Fruit fly (Drosophila melanogaster) whole organism, embryonic: Measurements from ENCODE around the gene CG5846.
A peak's percentile ranks its signal among the peaks of the same experiment; 100 is the strongest.

Source experiments
- ATbp ChIP-seq: fragments of 200-800 bp; sonication (Bioruptor generic); optimal IDR thresholded peaks from 2 replicates; lab custom pipeline; 2017; ENCODE audit warnings: missing biosample characterization, mild to moderate bottlenecking, missing genetic modification characterization, missing genetic modification reagents
- B-H2 ChIP-seq: fragments of 200-800 bp; sonication (Bioruptor generic); optimal IDR thresholded peaks from 2 replicates; lab custom pipeline; 2018; ENCODE audit warnings: missing biosample characterization, mild to moderate bottlenecking, missing genetic modification characterization
- CG10462 ChIP-seq: fragments of 200-800 bp; sonication (Bioruptor generic); optimal IDR thresholded peaks from 2 replicates; lab custom pipeline; 2016; ENCODE audit warnings: missing biosample characterization, missing genetic modification characterization
- CG12744 ChIP-seq: fragments of 200-800 bp; sonication (Bioruptor generic); optimal IDR thresholded peaks from 2 replicates; lab custom pipeline; 2016; ENCODE audit warnings: missing biosample characterization, missing genetic modification characterization
- CG13123 ChIP-seq: fragments of 200-800 bp; sonication (Bioruptor generic); optimal IDR thresholded peaks from 2 replicates; lab custom pipeline; 2016; ENCODE audit warnings: missing biosample characterization, missing genetic modification characterization
- CG13424 ChIP-seq: fragments of 200-800 bp; sonication (Bioruptor generic); optimal IDR thresholded peaks from 2 replicates; lab custom pipeline; 2019; ENCODE audit warnings: missing biosample characterization, mild to moderate bottlenecking, missing genetic modification characterization, moderate library complexity
- CG1603 ChIP-seq: fragments of 200-800 bp; sonication (Bioruptor generic); optimal IDR thresholded peaks from 2 replicates; lab custom pipeline; 2019; ENCODE audit warnings: missing biosample characterization, mild to moderate bottlenecking, missing genetic modification characterization, moderate library complexity
- CG16813 ChIP-seq: fragments of 200-800 bp; sonication (Bioruptor generic); IDR thresholded peaks from 3 replicates; pipeline ENCODE4 v1.3.6; 2022; ENCODE audit warnings: missing biosample characterization, missing genetic modification characterization; ENCODE audit not compliant: partially characterized antibody
- CG18011 ChIP-seq: fragments of 200-800 bp; sonication (Bioruptor generic); optimal IDR thresholded peaks from 2 replicates; lab custom pipeline; 2017; ENCODE audit warnings: missing biosample characterization, missing genetic modification characterization, mild to moderate bottlenecking, moderate library complexity, missing genotype
- CG18476 ChIP-seq: fragments of 200-800 bp; sonication (Bioruptor generic); optimal IDR thresholded peaks from 2 replicates; lab custom pipeline; 2016; ENCODE audit warnings: missing biosample characterization, mild to moderate bottlenecking, missing genetic modification characterization
- CG2120 ChIP-seq: fragments of 200-800 bp; sonication (Bioruptor generic); optimal IDR thresholded peaks from 3 replicates; lab custom pipeline; 2016; ENCODE audit warnings: missing biosample characterization, missing genetic modification characterization
- CG2129 ChIP-seq: fragments of 200-800 bp; sonication (Bioruptor generic); IDR thresholded peaks from 2 replicates; pipeline ENCODE4 v1.3.6; 2022; ENCODE audit warnings: missing biosample characterization, missing genetic modification characterization; ENCODE audit not compliant: partially characterized antibody
- CG31441 ChIP-seq: fragments of 200-800 bp; sonication (Bioruptor generic); IDR thresholded peaks from 2 replicates; pipeline ENCODE4 v1.3.6; 2022; ENCODE audit warnings: missing biosample characterization, missing genetic modification characterization
- CG33557 ChIP-seq: fragments of 200-800 bp; sonication (Bioruptor generic); optimal IDR thresholded peaks from 2 replicates; lab custom pipeline; 2019; ENCODE audit warnings: missing biosample characterization, mild to moderate bottlenecking, missing genetic modification characterization, moderate library complexity
- CG34376 ChIP-seq: fragments of 200-800 bp; sonication (Bioruptor generic); optimal IDR thresholded peaks from 2 replicates; lab custom pipeline; 2018; ENCODE audit warnings: missing biosample characterization, mild to moderate bottlenecking, missing genetic modification characterization
- CG4328 ChIP-seq: fragments of 200-800 bp; sonication (Bioruptor generic); optimal IDR thresholded peaks from 3 replicates; lab custom pipeline; 2017; ENCODE audit warnings: missing biosample characterization, missing genetic modification reagents, missing genetic modification characterization
- CG4404 ChIP-seq: fragments of 200-800 bp; sonication (Bioruptor generic); IDR thresholded peaks from 2 replicates; pipeline ENCODE4 v1.3.6; 2022; ENCODE audit warnings: missing biosample characterization, missing genetic modification characterization
- CG6654 ChIP-seq: fragments of 200-800 bp; sonication (Bioruptor generic); optimal IDR thresholded peaks from 2 replicates; lab custom pipeline; 2017; ENCODE audit warnings: missing biosample characterization, mild to moderate bottlenecking, missing genetic modification characterization
- CG7357 ChIP-seq: fragments of 200-800 bp; sonication (Bioruptor generic); IDR thresholded peaks from 3 replicates; pipeline ENCODE4 v1.3.6; 2022; ENCODE audit warnings: missing biosample characterization, missing genetic modification characterization
- CG7786 ChIP-seq: fragments of 200-800 bp; sonication (Bioruptor generic); optimal IDR thresholded peaks from 2 replicates; lab custom pipeline; 2016; ENCODE audit warnings: missing biosample characterization, missing genetic modification characterization
- CG7963 ChIP-seq: fragments of 200-800 bp; sonication (Bioruptor generic); IDR thresholded peaks from 3 replicates; pipeline ENCODE4 v1.3.6; 2022; ENCODE audit warnings: missing biosample characterization, missing genetic modification characterization; ENCODE audit not compliant: partially characterized antibody
- CG9876 ChIP-seq: fragments of 200-800 bp; sonication (Bioruptor generic); optimal IDR thresholded peaks from 2 replicates; lab custom pipeline; 2016; ENCODE audit warnings: missing biosample characterization, missing genetic modification characterization
- Dad ChIP-seq: fragments of 200-800 bp; sonication (Bioruptor generic); optimal IDR thresholded peaks from 3 replicates; lab custom pipeline; 2016; ENCODE audit warnings: missing biosample characterization, missing genetic modification characterization
- Ets97D ChIP-seq: fragments of 200-800 bp; sonication (Bioruptor generic); optimal IDR thresholded peaks from 3 replicates; lab custom pipeline; 2016; ENCODE audit warnings: missing biosample characterization, missing genetic modification characterization
- HmgD ChIP-seq: fragments of 200-800 bp; sonication (Bioruptor generic); optimal IDR thresholded peaks from 3 replicates; lab custom pipeline; 2016; ENCODE audit warnings: missing biosample characterization, missing genetic modification characterization
- Hr51 ChIP-seq, 2 experiments: fragments of 200-800 bp; sonication (Bioruptor generic); optimal IDR thresholded peaks; 2 replicates in 1 of 2; 3 replicates in 1 of 2; lab custom pipeline; 2016 to 2018; ENCODE audit warnings: missing biosample characterization in 2 of 2, missing genetic modification characterization in 2 of 2, mild to moderate bottlenecking in 1 of 2, moderate library complexity in 1 of 2
- Hsf ChIP-seq: fragments of 200-800 bp; sonication (Bioruptor generic); optimal IDR thresholded peaks from 3 replicates; lab custom pipeline; 2016; ENCODE audit warnings: missing biosample characterization, missing genetic modification characterization
- MTF-1 ChIP-seq: fragments of 200-800 bp; sonication (Bioruptor generic); optimal IDR thresholded peaks from 2 replicates; lab custom pipeline; 2018; ENCODE audit warnings: missing biosample characterization, mild to moderate bottlenecking, missing genetic modification characterization, borderline replicate concordance
- Meics ChIP-seq: fragments of 200-800 bp; sonication (Bioruptor generic); optimal IDR thresholded peaks from 2 replicates; lab custom pipeline; 2017; ENCODE audit warnings: missing biosample characterization, mild to moderate bottlenecking, missing genetic modification characterization
- Mrtf ChIP-seq: fragments of 200-800 bp; sonication (Bioruptor generic); IDR thresholded peaks from 3 replicates; pipeline ENCODE4 v1.3.6; 2022; ENCODE audit warnings: missing biosample characterization, missing genetic modification characterization
- NK7.1 ChIP-seq: fragments of 200-800 bp; sonication (Bioruptor generic); optimal IDR thresholded peaks from 3 replicates; lab custom pipeline; 2016; ENCODE audit warnings: missing biosample characterization, missing genetic modification characterization
- PHDP ChIP-seq: fragments of 200-800 bp; sonication (Bioruptor generic); optimal IDR thresholded peaks from 3 replicates; lab custom pipeline; 2018; ENCODE audit warnings: missing biosample characterization, mild to moderate bottlenecking, missing genetic modification characterization, moderate library complexity
- Scr ChIP-seq: fragments of 200-800 bp; sonication (Bioruptor generic); IDR thresholded peaks from 2 replicates; pipeline ENCODE4 v1.3.6; 2022; ENCODE audit warnings: missing biosample characterization, missing genetic modification characterization; ENCODE audit not compliant: partially characterized antibody
- Sry-δ ChIP-seq: fragments of 200-800 bp; sonication (Bioruptor generic); optimal IDR thresholded peaks from 2 replicates; lab custom pipeline; 2016; ENCODE audit warnings: missing biosample characterization, missing genetic modification characterization
- Xbp1 ChIP-seq: fragments of 200-800 bp; sonication (Bioruptor generic); optimal IDR thresholded peaks from 3 replicates; lab custom pipeline; 2016; ENCODE audit warnings: missing biosample characterization, mild to moderate bottlenecking, missing genetic modification characterization
- ac ChIP-seq: fragments of 200-800 bp; sonication (Bioruptor generic); optimal IDR thresholded peaks from 3 replicates; lab custom pipeline; 2017; ENCODE audit warnings: missing biosample characterization, mild to moderate bottlenecking, missing genetic modification characterization
- al ChIP-seq: fragments of 200-800 bp; sonication (Bioruptor generic); IDR thresholded peaks from 2 replicates; pipeline ENCODE4 v1.3.6; 2022; ENCODE audit warnings: missing biosample characterization, missing genetic modification characterization
- bbx ChIP-seq: fragments of 200-800 bp; sonication (Bioruptor generic); IDR thresholded peaks from 2 replicates; pipeline ENCODE4 v1.3.6; 2022; ENCODE audit warnings: missing biosample characterization, missing genetic modification characterization; ENCODE audit not compliant: partially characterized antibody
- bcd ChIP-seq: fragments of 200-800 bp; sonication (Bioruptor generic); optimal IDR thresholded peaks from 2 replicates; lab custom pipeline; 2017; ENCODE audit warnings: missing biosample characterization, mild to moderate bottlenecking, missing genetic modification characterization
- caup ChIP-seq: fragments of 200-800 bp; sonication (Bioruptor generic); optimal IDR thresholded peaks from 3 replicates; lab custom pipeline; 2017; ENCODE audit warnings: missing biosample characterization, mild to moderate bottlenecking, missing genetic modification characterization, moderate library complexity; ENCODE audit not compliant: severe bottlenecking
- chif ChIP-seq, 2 experiments: fragments of 200-800 bp; sonication (Bioruptor generic); optimal IDR thresholded peaks; 3 replicates each; lab custom pipeline; 2016; ENCODE audit warnings: missing biosample characterization in 2 of 2, missing genetic modification characterization in 2 of 2
- esg ChIP-seq: fragments of 200-800 bp; sonication (Bioruptor generic); conservative IDR thresholded peaks from 2 replicates; pipeline ENCODE4 v1.3.6; 2022; ENCODE audit warnings: missing biosample characterization, missing genetic modification characterization
- lilli ChIP-seq: fragments of 200-800 bp; sonication (Bioruptor generic); optimal IDR thresholded peaks from 3 replicates; lab custom pipeline; 2016; ENCODE audit warnings: missing biosample characterization, missing genetic modification characterization
- onecut ChIP-seq: fragments of 200-800 bp; sonication (Bioruptor generic); IDR thresholded peaks from 2 replicates; pipeline ENCODE4 v1.3.6; 2022; ENCODE audit warnings: missing biosample characterization, missing genetic modification characterization
- psq ChIP-seq: fragments of 200-800 bp; sonication (Bioruptor generic); optimal IDR thresholded peaks from 2 replicates; lab custom pipeline; 2017; ENCODE audit warnings: missing biosample characterization, missing genetic modification characterization
- row ChIP-seq: fragments of 200-800 bp; sonication (Bioruptor generic); IDR thresholded peaks from 3 replicates; pipeline ENCODE4 v1.3.6; 2022; ENCODE audit warnings: missing biosample characterization, missing genetic modification characterization
- sd ChIP-seq: fragments of 200-800 bp; sonication (Bioruptor generic); optimal IDR thresholded peaks from 3 replicates; lab custom pipeline; 2018; ENCODE audit warnings: missing biosample characterization, mild to moderate bottlenecking, missing genetic modification characterization, moderate library complexity
- slp2 ChIP-seq: fragments of 200-800 bp; sonication (Bioruptor generic); optimal IDR thresholded peaks from 2 replicates; lab custom pipeline; 2016; ENCODE audit warnings: missing biosample characterization, missing genetic modification characterization
- stc ChIP-seq: fragments of 200-800 bp; sonication (Bioruptor generic); IDR thresholded peaks from 2 replicates; pipeline ENCODE4 v1.3.6; 2022; ENCODE audit warnings: missing biosample characterization, missing genetic modification characterization
- vnd ChIP-seq: fragments of 200-800 bp; sonication (Bioruptor generic); IDR thresholded peaks from 3 replicates; pipeline ENCODE4 v1.3.6; 2022; ENCODE audit warnings: missing biosample characterization, missing genetic modification characterization; ENCODE audit not compliant: partially characterized antibody

The CG5846 gene

DNA sequence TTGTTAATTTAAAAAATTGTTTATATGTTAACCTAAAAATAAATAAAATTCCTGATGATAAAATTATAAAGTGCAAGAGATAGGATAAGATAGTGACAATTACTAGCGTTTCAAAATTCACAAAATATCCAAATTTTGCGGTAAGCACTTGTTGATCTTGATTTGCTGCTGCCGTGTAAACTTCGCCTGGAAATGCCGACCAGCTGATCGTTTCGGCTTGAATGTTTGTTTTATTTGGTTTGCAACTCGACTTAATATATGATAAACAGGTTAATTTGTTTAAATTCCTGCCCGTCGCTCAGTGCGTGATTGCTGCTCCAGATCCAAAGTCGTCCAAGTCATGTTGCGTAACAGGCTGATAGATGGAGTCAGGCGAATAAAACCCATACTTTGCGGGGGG, 35.6 kb downstream of the CG5846 start, which contains the start of gene CG4592 (continued):
- TF ChIP-seq stc (GFP tag; lab: Robert Waterston, UW) (0 out of 2 replicates have a peak, but pooled peaks have one; percentile 17), Xbp1 (peak; percentile 64), CG7357 (GFP tag; lab: Robert Waterston, UW) (no peak), CG13424 (no peak), Dad (peak; percentile 14), CG10462 (GFP tag; lab: Kevin White, UChicago) (no peak), slp2 (GFP tag; lab: Kevin White, UChicago) (no peak), esg (GFP tag; lab: Robert Waterston, UW) (no peak), Hr51 (GFP tag; optimal IDR thresholded peaks at IDR 0.05; lab: Kevin White, UChicago) (no peak), bbx (GFP tag; lab: Robert Waterston, UW) (no peak), chif (GFP tag; optimal IDR thresholded peaks at IDR 0.05; lab: Kevin White, UChicago) (peak; percentile 4 to 42), Mrtf (GFP tag; lab: Robert Waterston, UW) (peak; percentile 31; the same call in 2 of the 3 replicates), CG31441 (no peak), onecut (peak; percentile 63), CG16813 (no peak), Meics (peak; percentile 70), HmgD (GFP tag; lab: Kevin White, UChicago) (no peak), CG13123 (no peak), CG2129 (GFP tag; lab: Robert Waterston, UW) (no peak), CG18011 (peak; percentile 26), vnd (no peak), PHDP (no peak), caup (GFP tag; lab: Kevin White, UChicago) (peak; percentile 66), CG7963 (GFP tag; lab: Robert Waterston, UW) (no peak), Ets97D (GFP tag; lab: Kevin White, UChicago) (peak; percentile 26), CG34376 (GFP tag; lab: Kevin White, UChicago) (peak; percentile 64), CG33557 (GFP tag; lab: Kevin White, UChicago) (no peak), row (GFP tag; lab: Robert Waterston, UW) (peak; percentile 81), lilli (GFP tag; lab: Kevin White, UChicago) (peak; percentile 69), Scr (no peak), CG2120 (GFP tag; lab: Kevin White, UChicago) (peak; percentile 71), bcd (GFP tag; lab: Kevin White, UChicago) (peak; percentile 59), CG6654 (GFP tag; lab: Kevin White, UChicago) (peak; percentile 22), CG4404 (GFP tag; lab: Robert Waterston, UW) (no peak), ac (GFP tag; lab: Kevin White, UChicago) (no peak), sd (tag; lab: Kevin White, UChicago) (no peak), CG4328 (GFP tag; lab: Kevin White, UChicago) (peak; percentile 2), MTF-1 (GFP tag; lab: Kevin White, UChicago) (peak; percentile 26), B-H2 (peak; percentile 52), psq (GFP tag; lab: Kevin White, UChicago) (no peak), NK7.1 (GFP tag; lab: Kevin White, UChicago) (no peak), CG7786 (GFP tag; lab: Kevin White, UChicago) (no peak), Sry-δ (GFP tag; lab: Kevin White, UChicago) (no peak), CG1603 (tag; lab: Kevin White, UChicago) (peak; percentile 67), CG18476 (GFP tag; lab: Kevin White, UChicago) (peak; percentile 39), Hsf (peak; percentile 72), CG9876 (GFP tag; lab: Kevin White, UChicago) (no peak), CG12744 (GFP tag; lab: Kevin White, UChicago) (peak; percentile 22), ATbp (GFP tag; lab: Kevin White, UChicago) (peak; percentile 42), al (GFP tag; lab: Robert Waterston, UW) (no peak)
